Fruit fly (Drosophila melanogaster) whole organism, embryonic: ENCODE data around the gene Dh31.
A peak's percentile ranks its signal among the peaks of the same experiment; 100 is the strongest.

Experiments
- CG10366 ChIP-seq: fragments of 200-800 bp; sonication (Bioruptor generic); IDR thresholded peaks from 2 replicates; pipeline ENCODE4 v1.3.6; 2022; ENCODE audit warnings: missing biosample characterization, missing genetic modification characterization
- CG11723 ChIP-seq: fragments of 200-800 bp; sonication (Bioruptor generic); optimal IDR thresholded peaks from 2 replicates; lab custom pipeline; 2017; ENCODE audit warnings: missing biosample characterization, mild to moderate bottlenecking, missing genetic modification characterization
- CG15269 ChIP-seq: fragments of 200-800 bp; sonication (Bioruptor generic); optimal IDR thresholded peaks from 2 replicates; lab custom pipeline; 2018; ENCODE audit warnings: missing biosample characterization, mild to moderate bottlenecking, missing genetic modification characterization, moderate library complexity
- CG16813 ChIP-seq: fragments of 200-800 bp; sonication (Bioruptor generic); IDR thresholded peaks from 3 replicates; pipeline ENCODE4 v1.3.6; 2022; ENCODE audit warnings: missing biosample characterization, missing genetic modification characterization; ENCODE audit not compliant: partially characterized antibody
- CG17829 ChIP-seq: fragments of 200-800 bp; optimal IDR thresholded peaks from 2 replicates; lab custom pipeline; 2019; ENCODE audit warnings: missing biosample characterization, mild to moderate bottlenecking, missing genetic modification characterization, moderate library complexity
- CG2129 ChIP-seq: fragments of 200-800 bp; sonication (Bioruptor generic); IDR thresholded peaks from 2 replicates; pipeline ENCODE4 v1.3.6; 2022; ENCODE audit warnings: missing biosample characterization, missing genetic modification characterization; ENCODE audit not compliant: partially characterized antibody
- CG31224 ChIP-seq: fragments of 200-800 bp; sonication (Bioruptor generic); IDR thresholded peaks from 2 replicates; pipeline ENCODE4 v1.3.6; 2022; ENCODE audit warnings: missing biosample characterization, missing genetic modification characterization
- CG31365 ChIP-seq: fragments of 200-800 bp; sonication (Bioruptor generic); optimal IDR thresholded peaks from 2 replicates; lab custom pipeline; 2018; ENCODE audit warnings: missing biosample characterization, mild to moderate bottlenecking, missing genetic modification characterization
- CG3281 ChIP-seq: fragments of 200-800 bp; sonication (Bioruptor generic); optimal IDR thresholded peaks from 3 replicates; lab custom pipeline; 2017; ENCODE audit warnings: missing biosample characterization, mild to moderate bottlenecking, missing genetic modification characterization
- CG33213 ChIP-seq: fragments of 200-800 bp; sonication (Bioruptor generic); optimal IDR thresholded peaks from 3 replicates; lab custom pipeline; 2016; ENCODE audit warnings: missing biosample characterization, missing genetic modification characterization
- CG4854 ChIP-seq: fragments of 200-800 bp; sonication (Bioruptor generic); optimal IDR thresholded peaks from 2 replicates; lab custom pipeline; 2016; ENCODE audit warnings: missing biosample characterization, missing genetic modification characterization, inconsistent platforms
- CG6791 ChIP-seq: fragments of 200-800 bp; sonication (Bioruptor generic); IDR thresholded peaks from 3 replicates; pipeline ENCODE4 v1.3.6; 2022; ENCODE audit warnings: missing biosample characterization, missing genetic modification characterization; ENCODE audit not compliant: partially characterized antibody
- CG7839 ChIP-seq: fragments of 200-800 bp; sonication (Bioruptor generic); optimal IDR thresholded peaks from 3 replicates; lab custom pipeline; 2018; ENCODE audit warnings: missing biosample characterization, mild to moderate bottlenecking, missing genetic modification characterization, moderate library complexity
- CG7963 ChIP-seq: fragments of 200-800 bp; sonication (Bioruptor generic); IDR thresholded peaks from 3 replicates; pipeline ENCODE4 v1.3.6; 2022; ENCODE audit warnings: missing biosample characterization, missing genetic modification characterization; ENCODE audit not compliant: partially characterized antibody
- CTCF ChIP-seq: fragments of 200-800 bp; sonication (Bioruptor generic); optimal IDR thresholded peaks from 2 replicates; lab custom pipeline; 2017; ENCODE audit warnings: missing biosample characterization, mild to moderate bottlenecking, missing genetic modification characterization, moderate library complexity
- Deaf1 ChIP-seq: fragments of 200-800 bp; optimal IDR thresholded peaks from 3 replicates; lab custom pipeline; 2019; ENCODE audit warnings: missing biosample characterization, mild to moderate bottlenecking, missing genetic modification characterization, moderate library complexity
- Doc3 ChIP-seq: fragments of 200-800 bp; sonication (Bioruptor generic); IDR thresholded peaks from 3 replicates; pipeline ENCODE4 v1.3.6; 2022; ENCODE audit warnings: missing biosample characterization, missing genetic modification characterization; ENCODE audit not compliant: partially characterized antibody
- Eip74EF ChIP-seq, 2 experiments: fragments of 200-800 bp in 1 of 2; fragments of >200 bp in 1 of 2; sonication (Bioruptor generic) in 1 of 2; optimal IDR thresholded peaks; 2 replicates each; lab custom pipeline; 2017 to 2019; ENCODE audit warnings: missing biosample characterization in 2 of 2, missing genetic modification characterization in 2 of 2, mild to moderate bottlenecking in 1 of 2, moderate library complexity in 1 of 2
- Fer1 ChIP-seq: fragments of 200-800 bp; sonication (Bioruptor generic); optimal IDR thresholded peaks from 2 replicates; lab custom pipeline; 2017; ENCODE audit warnings: missing biosample characterization, mild to moderate bottlenecking, missing genetic modification characterization
- HLH4C ChIP-seq: fragments of 200-800 bp; sonication (Bioruptor generic); IDR thresholded peaks from 3 replicates; pipeline ENCODE4 v1.3.6; 2022; ENCODE audit warnings: missing biosample characterization, missing genetic modification characterization; ENCODE audit not compliant: partially characterized antibody
- HmgD ChIP-seq: fragments of 200-800 bp; sonication (Bioruptor generic); optimal IDR thresholded peaks from 3 replicates; lab custom pipeline; 2016; ENCODE audit warnings: missing biosample characterization, missing genetic modification characterization
- Hr3 ChIP-seq: fragments of 200-800 bp; sonication (Bioruptor generic); optimal IDR thresholded peaks from 3 replicates; lab custom pipeline; 2016; ENCODE audit warnings: missing biosample characterization, missing genetic modification characterization
- Hr78 ChIP-seq, 2 experiments: fragments of 200-800 bp in 1 of 2; fragments of >200 bp in 1 of 2; sonication (Bioruptor generic) in 1 of 2; optimal IDR thresholded peaks; 2 replicates each; lab custom pipeline; 2017 to 2019; ENCODE audit warnings: missing biosample characterization in 2 of 2, missing genetic modification characterization in 2 of 2, mild to moderate bottlenecking in 1 of 2, moderate library complexity in 1 of 2
- Jarid2 ChIP-seq: fragments of 200-800 bp; sonication (Bioruptor generic); optimal IDR thresholded peaks from 3 replicates; lab custom pipeline; 2017; ENCODE audit warnings: mild to moderate bottlenecking, missing biosample characterization, missing genetic modification reagents, missing genetic modification characterization
- Med ChIP-seq: fragments of 200-800 bp; sonication (Bioruptor generic); peaks from one replicate; lab custom pipeline; 2016; ENCODE audit warnings: missing biosample characterization, missing genetic modification characterization, mild to moderate bottlenecking, inconsistent platforms, moderate library complexity
- Opbp ChIP-seq: fragments of 200-800 bp; sonication (Bioruptor generic); IDR thresholded peaks from 3 replicates; pipeline ENCODE4 v1.3.6; 2022; ENCODE audit warnings: missing biosample characterization, missing genetic modification characterization; ENCODE audit not compliant: partially characterized antibody
- Rfx ChIP-seq: fragments of 200-800 bp; sonication (Bioruptor generic); IDR thresholded peaks from 2 replicates; pipeline ENCODE4 v1.3.6; 2022; ENCODE audit warnings: missing biosample characterization, missing genetic modification characterization
- Scr ChIP-seq: fragments of 200-800 bp; sonication (Bioruptor generic); IDR thresholded peaks from 2 replicates; pipeline ENCODE4 v1.3.6; 2022; ENCODE audit warnings: missing biosample characterization, missing genetic modification characterization; ENCODE audit not compliant: partially characterized antibody
- Sox102F ChIP-seq: fragments of 200-800 bp; sonication (Bioruptor generic); optimal IDR thresholded peaks from 2 replicates; lab custom pipeline; 2018; ENCODE audit warnings: missing biosample characterization, mild to moderate bottlenecking, missing genetic modification characterization, moderate library complexity
- ash1 ChIP-seq: fragments of 200-800 bp; sonication (Bioruptor generic); optimal IDR thresholded peaks from 2 replicates; lab custom pipeline; 2018; ENCODE audit warnings: missing biosample characterization, mild to moderate bottlenecking, missing genetic modification characterization
- ato ChIP-seq: fragments of 200-800 bp; sonication (Bioruptor generic); IDR thresholded peaks from 2 replicates; pipeline ENCODE4 v1.3.6; 2022; ENCODE audit warnings: missing biosample characterization, missing genetic modification characterization; ENCODE audit not compliant: partially characterized antibody
- bowl ChIP-seq: fragments of 200-800 bp; sonication (Bioruptor generic); IDR thresholded peaks from 2 replicates; pipeline ENCODE4 v1.3.6; 2022; ENCODE audit warnings: missing biosample characterization, missing genetic modification characterization
- chinmo ChIP-seq: fragments of 200-800 bp; sonication (Bioruptor generic); IDR thresholded peaks from 4 replicates; pipeline ENCODE4 v1.3.6; 2022; ENCODE audit warnings: missing biosample characterization, missing genetic modification characterization; ENCODE audit not compliant: partially characterized antibody
- chm ChIP-seq: fragments of 200-800 bp; sonication (Bioruptor generic); IDR thresholded peaks from 2 replicates; pipeline ENCODE4 v1.3.6; 2022; ENCODE audit warnings: missing biosample characterization, missing genetic modification characterization
- ci ChIP-seq: fragments of 200-800 bp; sonication (Bioruptor generic); IDR thresholded peaks from 3 replicates; pipeline ENCODE4 v1.3.6; 2022; ENCODE audit warnings: missing biosample characterization, missing genetic modification characterization
- crp ChIP-seq, 2 experiments: fragments of 200-800 bp; sonication (Bioruptor generic); optimal IDR thresholded peaks; 2 replicates in 1 of 2; 3 replicates in 1 of 2; lab custom pipeline; 2017; ENCODE audit warnings: missing biosample characterization in 2 of 2, missing genetic modification characterization in 2 of 2, mild to moderate bottlenecking in 1 of 2, moderate library complexity in 1 of 2
- da ChIP-seq: fragments of 200-800 bp; sonication (Bioruptor generic); optimal IDR thresholded peaks from 2 replicates; lab custom pipeline; 2016; ENCODE audit warnings: missing biosample characterization, missing genetic modification characterization
- dati ChIP-seq: fragments of 200-800 bp; sonication (Bioruptor generic); IDR thresholded peaks from 2 replicates; pipeline ENCODE4 v1.3.6; 2022; ENCODE audit warnings: missing biosample characterization, missing genetic modification characterization
- exex ChIP-seq: fragments of 200-800 bp; sonication (Bioruptor generic); optimal IDR thresholded peaks from 4 replicates; lab custom pipeline; 2018; ENCODE audit warnings: missing biosample characterization, mild to moderate bottlenecking, missing genetic modification characterization, moderate library complexity
- gce ChIP-seq: fragments of 200-800 bp; sonication (Bioruptor generic); IDR thresholded peaks from 3 replicates; pipeline ENCODE4 v1.3.6; 2022; ENCODE audit warnings: missing biosample characterization, missing genetic modification characterization
- lilli ChIP-seq: fragments of 200-800 bp; sonication (Bioruptor generic); optimal IDR thresholded peaks from 3 replicates; lab custom pipeline; 2016; ENCODE audit warnings: missing biosample characterization, missing genetic modification characterization
- sens ChIP-seq: fragments of 200-800 bp; sonication (Bioruptor generic); peaks from one replicate; lab custom pipeline; 2016; ENCODE audit warnings: missing biosample characterization, missing genetic modification characterization
- tna ChIP-seq: fragments of 200-800 bp; sonication (Bioruptor generic); IDR thresholded peaks from 2 replicates; pipeline ENCODE4 v1.3.6; 2022; ENCODE audit warnings: missing biosample characterization, missing genetic modification characterization; ENCODE audit not compliant: partially characterized antibody
- trh ChIP-seq: fragments of 200-800 bp; sonication (Bioruptor generic); optimal IDR thresholded peaks from 2 replicates; lab custom pipeline; 2016; ENCODE audit warnings: missing biosample characterization, missing genetic modification characterization
- vvl ChIP-seq: fragments of 200-800 bp; sonication (Bioruptor generic); IDR thresholded peaks from 2 replicates; pipeline ENCODE4 v1.3.6; 2022; ENCODE audit warnings: missing biosample characterization, missing genetic modification characterization
- zen ChIP-seq: fragments of 200-800 bp; sonication (Bioruptor generic); optimal IDR thresholded peaks from 3 replicates; lab custom pipeline; 2018; ENCODE audit warnings: missing biosample characterization, mild to moderate bottlenecking, missing genetic modification characterization, moderate library complexity
- zen2 ChIP-seq: fragments of 200-800 bp; sonication (Bioruptor generic); IDR thresholded peaks from 3 replicates; pipeline ENCODE4 v1.3.6; 2022; ENCODE audit warnings: missing biosample characterization, missing genetic modification characterization; ENCODE audit not compliant: partially characterized antibody
- zfh1 ChIP-seq: fragments of 200-800 bp; sonication (Bioruptor generic); IDR thresholded peaks from 3 replicates; pipeline ENCODE4 v1.3.6; 2022; ENCODE audit warnings: missing biosample characterization, missing genetic modification characterization

Dh31 gene

dm6 chr2L:8485562-8485961 is 21.1 kb downstream of the Dh31 start (continued):
- TF ChIP-seq lilli (GFP tag; lab: Kevin White, UChicago) (no peak), CG2129 (GFP tag; lab: Robert Waterston, UW) (no peak), crp (GFP tag; optimal IDR thresholded peaks at IDR 0.05; lab: Kevin White, UChicago) (no peak), HmgD (GFP tag; lab: Kevin White, UChicago) (no peak), chm (GFP tag; lab: Robert Waterston, UW) (0 out of 2 replicates have a peak, but pooled peaks have one; percentile 15), Med (GFP tag; lab: Kevin White, UChicago) (peak; percentile 76), trh (no peak), CG7839 (tag; lab: Kevin White, UChicago) (peak; percentile 22), Doc3 (GFP tag; lab: Robert Waterston, UW) (peak; percentile 22; the same call in 1 of the 3 replicates), Fer1 (GFP tag; lab: Kevin White, UChicago) (peak; percentile 30), Jarid2 (GFP tag; lab: Kevin White, UChicago) (no peak), Hr3 (GFP tag; lab: Kevin White, UChicago) (no peak), CG11723 (GFP tag; lab: Kevin White, UChicago) (no peak), Sox102F (GFP tag; lab: Kevin White, UChicago) (no peak), CG31224 (GFP tag; lab: Robert Waterston, UW) (no peak), HLH4C (peak; percentile 62), CG4854 (GFP tag; lab: Kevin White, UChicago) (no peak), CG7963 (no peak), exex (peak; percentile 37), vvl (peak; percentile 37; the same call in 1 of the 2 replicates), gce (no peak), CG17829 (tag; lab: Kevin White, UChicago) (peak; percentile 6), CG15269 (tag; lab: Kevin White, UChicago) (no peak), CG3281 (peak; percentile 3), ash1 (GFP tag; lab: Kevin White, UChicago) (no peak), chinmo (GFP tag; lab: Robert Waterston, UW) (peak; percentile 50; the same call in 1 of the 4 replicates), CG10366 (GFP tag; lab: Robert Waterston, UW) (no peak), zen (no peak), Rfx (GFP tag; lab: Robert Waterston, UW) (no peak), ato (peak; percentile 38; the same call in 1 of the 2 replicates), zfh1 (GFP tag; lab: Robert Waterston, UW) (peak; percentile 29; the same call in 1 of the 3 replicates), bowl (GFP tag; lab: Robert Waterston, UW) (0 out of 2 replicates have a peak, but pooled peaks have one; percentile 24), CG6791 (peak; percentile 71), zen2 (GFP tag; lab: Robert Waterston, UW) (peak; percentile 68), CTCF (peak; percentile 96), dati (GFP tag; lab: Robert Waterston, UW) (no peak), da (GFP tag; lab: Kevin White, UChicago) (no peak), sens (peak; percentile 87), ci (GFP tag; lab: Robert Waterston, UW) (peak; percentile 24; the same call in 1 of the 3 replicates), Scr (GFP tag; lab: Robert Waterston, UW) (peak; percentile 56), Opbp (GFP tag; lab: Robert Waterston, UW) (peak; percentile 76), Eip74EF (GFP tag; optimal IDR thresholded peaks at IDR 0.05; lab: Kevin White, UChicago) (no peak), Hr78 (GFP tag; optimal IDR thresholded peaks at IDR 0.05; lab: Kevin White, UChicago) (no peak), tna (peak; percentile 67; the same call in 1 of the 2 replicates), CG33213 (GFP tag; lab: Kevin White, UChicago) (peak; percentile 7), Deaf1 (tag; lab: Kevin White, UChicago) (no peak), CG16813 (peak; percentile 66), CG31365 (tag; lab: Kevin White, UChicago) (peak; percentile 50)
